Worm (Caenorhabditis elegans): ENCODE data around the gene vrk-1.

- no peak for TF ChIP-seq him-1 (tag; optimal IDR thresholded peaks at IDR 0.05)
- TF ChIP-seq dao-5 (tag; optimal IDR thresholded peaks at IDR 0.05): no peak
- TF ChIP-seq W03F9.2 (tag; optimal IDR thresholded peaks at IDR 0.05): no peak
Observed at ce11 chrII:5892813-5893212, 29.0 kb upstream of the vrk-1 start.

All from whole organism, L4/young adult.